Worm (Caenorhabditis elegans) whole organism, L1 larva: ENCODE data around the gene F54D5.2.

ENCODE experiments used
- C34B4.2 ChIP-seq: sonication (generic microtip); optimal IDR thresholded peaks from 2 replicates; lab custom pipeline; 2017; ENCODE audit warnings: mild to moderate bottlenecking, missing genetic modification characterization, missing compliant biosample characterization
- Y116A8C.19 ChIP-seq: sonication (generic microtip); optimal IDR thresholded peaks from 2 replicates; lab custom pipeline; 2016; ENCODE audit warnings: missing compliant biosample characterization, missing genetic modification characterization, borderline replicate concordance
- aly-2 ChIP-seq: fragments of 150-350 bp; optimal IDR thresholded peaks from 2 replicates; lab custom pipeline; 2014; ENCODE audit warnings: missing biosample characterization, missing genetic modification characterization
- ama-1 ChIP-seq: fragments of 150-350 bp; optimal IDR thresholded peaks from 2 replicates; lab custom pipeline; 2014
- blmp-1 ChIP-seq: fragments of 150-350 bp; optimal IDR thresholded peaks from 2 replicates; lab custom pipeline; 2014; ENCODE audit warnings: missing biosample characterization, missing genetic modification characterization
- ceh-82 ChIP-seq, 3 experiments: fragments of 150-350 bp in 1 of 3; sonication (generic microtip) in 2 of 3; optimal IDR thresholded peaks; 2 replicates each; lab custom pipeline; 2014 to 2017; ENCODE audit warnings: missing biosample characterization in 3 of 3, missing genetic modification characterization in 3 of 3
- ceh-88 ChIP-seq: fragments of 200-800 bp; sonication (Bioruptor generic); IDR thresholded peaks from 2 replicates; pipeline ENCODE4 v1.3.6; 2022; ENCODE audit warnings: missing genetic modification characterization, missing compliant biosample characterization
- ces-1 ChIP-seq: fragments of 150-350 bp; optimal IDR thresholded peaks from 2 replicates; lab custom pipeline; 2014; ENCODE audit warnings: missing biosample characterization, missing genetic modification reagents, missing genetic modification characterization
- dpl-1 ChIP-seq, 3 experiments: fragments of 150-350 bp in 2 of 3; sonication (generic microtip) in 1 of 3; optimal IDR thresholded peaks; 2 replicates each; lab custom pipeline; 2014 to 2017; ENCODE audit warnings: missing biosample characterization in 3 of 3, missing genetic modification characterization in 3 of 3, missing genetic modification reagents in 3 of 3
- dsc-1 ChIP-seq: sonication (generic microtip); optimal IDR thresholded peaks from 2 replicates; lab custom pipeline; 2016; ENCODE audit warnings: mild to moderate bottlenecking, missing genetic modification characterization, missing compliant biosample characterization
- efl-1 ChIP-seq, 4 experiments: fragments of 150-350 bp; optimal IDR thresholded peaks in 3 of 4; peaks in 1 of 4; 1 replicate in 1 of 4; 2 replicates in 3 of 4; lab custom pipeline; 2014; ENCODE audit warnings: missing biosample characterization in 2 of 4, missing genetic modification characterization in 2 of 4, missing genetic modification reagents in 2 of 4
- efl-3 ChIP-seq: fragments of 200-800 bp; sonication (Bioruptor generic); optimal IDR thresholded peaks from 2 replicates; lab custom pipeline; 2018; ENCODE audit warnings: mild to moderate bottlenecking, missing genetic modification characterization, missing compliant biosample characterization
- elt-2 ChIP-seq: sonication (generic microtip); optimal IDR thresholded peaks from 2 replicates; lab custom pipeline; 2016; ENCODE audit warnings: missing genetic modification characterization, mild to moderate bottlenecking, inconsistent platforms, missing compliant biosample characterization, missing genetic modification reagents
- elt-3 ChIP-seq, 6 experiments: fragments of 150-350 bp in 1 of 6; sonication (generic microtip); optimal IDR thresholded peaks; 2 replicates each; lab custom pipeline; 2017 to 2018; ENCODE audit warnings: missing biosample characterization in 6 of 6, missing genetic modification characterization in 6 of 6, inconsistent platforms in 1 of 6
- fkh-10 ChIP-seq: sonication (generic microtip); optimal IDR thresholded peaks from 2 replicates; lab custom pipeline; 2017; ENCODE audit warnings: missing biosample characterization, missing genetic modification reagents, missing genetic modification characterization
- fkh-4 ChIP-seq: sonication (generic microtip); optimal IDR thresholded peaks from 2 replicates; lab custom pipeline; 2016; ENCODE audit warnings: missing compliant biosample characterization, missing genetic modification characterization, borderline replicate concordance
- fos-1 ChIP-seq: fragments of 150-350 bp; optimal IDR thresholded peaks from 2 replicates; lab custom pipeline; 2014; ENCODE audit warnings: missing biosample characterization, missing genetic modification characterization
- grh-1 ChIP-seq: fragments of 200-800 bp; sonication (Bioruptor generic); IDR thresholded peaks from 2 replicates; pipeline ENCODE4 v1.3.6; 2022; ENCODE audit warnings: missing genetic modification reagents, missing genetic modification characterization, missing compliant biosample characterization
- isw-1 ChIP-seq: fragments of 200-800 bp; sonication (Bioruptor generic); IDR thresholded peaks from 2 replicates; pipeline ENCODE4 v1.3.6; 2022; ENCODE audit warnings: missing genetic modification characterization, missing compliant biosample characterization
- jun-1 ChIP-seq: fragments of 150-350 bp; optimal IDR thresholded peaks from 2 replicates; lab custom pipeline; 2014; ENCODE audit warnings: missing biosample characterization, missing genetic modification reagents, missing genetic modification characterization
- lin-14 ChIP-seq: fragments of 200-800 bp; sonication (Bioruptor generic); optimal IDR thresholded peaks from 2 replicates; lab custom pipeline; 2018; ENCODE audit warnings: mild to moderate bottlenecking, missing genetic modification characterization, moderate library complexity, missing compliant biosample characterization
- lsy-2 ChIP-seq, 2 experiments: fragments of 150-350 bp; optimal IDR thresholded peaks; 2 replicates each; lab custom pipeline; 2014; ENCODE audit warnings: missing biosample characterization in 2 of 2, missing genetic modification characterization in 2 of 2
- mab-9 ChIP-seq: fragments of 200-800 bp; sonication (Bioruptor generic); IDR thresholded peaks from 2 replicates; pipeline ENCODE4 v1.3.6; 2022; ENCODE audit warnings: missing genetic modification reagents, missing genetic modification characterization, missing compliant biosample characterization
- mdl-1 ChIP-seq, 2 experiments: fragments of 150-350 bp; optimal IDR thresholded peaks; 2 replicates each; lab custom pipeline; 2014 to 2017; ENCODE audit warnings: missing biosample characterization in 2 of 2, missing genetic modification characterization in 2 of 2, inconsistent platforms in 1 of 2
- mep-1 ChIP-seq: fragments of 150-350 bp; optimal IDR thresholded peaks from 2 replicates; lab custom pipeline; 2014; ENCODE audit warnings: missing biosample characterization, missing genetic modification characterization
- nhr-11 ChIP-seq: fragments of 150-350 bp; optimal IDR thresholded peaks from 2 replicates; lab custom pipeline; 2014; ENCODE audit warnings: missing biosample characterization, missing genetic modification characterization
- nhr-19 ChIP-seq: fragments of 200-800 bp; sonication (Bioruptor generic); conservative IDR thresholded peaks from 2 replicates; pipeline ENCODE4 v1.3.6; 2022; ENCODE audit warnings: missing genetic modification characterization, missing compliant biosample characterization
- nhr-237 ChIP-seq: fragments of 150-350 bp; optimal IDR thresholded peaks from 2 replicates; lab custom pipeline; 2014; ENCODE audit warnings: missing biosample characterization, missing genetic modification characterization
- nhr-47 ChIP-seq: sonication (generic microtip); optimal IDR thresholded peaks from 2 replicates; lab custom pipeline; 2016; ENCODE audit warnings: mild to moderate bottlenecking, missing genetic modification characterization, moderate library complexity, missing compliant biosample characterization
- nhr-77 ChIP-seq: fragments of 150-350 bp; optimal IDR thresholded peaks from 2 replicates; lab custom pipeline; 2014; ENCODE audit warnings: missing biosample characterization, missing genetic modification characterization
- pax-3 ChIP-seq: fragments of 200-800 bp; sonication (Bioruptor generic); optimal IDR thresholded peaks from 2 replicates; lab custom pipeline; 2018; ENCODE audit warnings: mild to moderate bottlenecking, missing genetic modification characterization, moderate library complexity, missing compliant biosample characterization
- rnt-1 ChIP-seq: sonication (generic microtip); optimal IDR thresholded peaks from 2 replicates; lab custom pipeline; 2016; ENCODE audit warnings: mild to moderate bottlenecking, missing genetic modification characterization, moderate library complexity, missing compliant biosample characterization
- skn-1 ChIP-seq: fragments of 150-350 bp; optimal IDR thresholded peaks from 2 replicates; lab custom pipeline; 2014; ENCODE audit warnings: missing biosample characterization, missing genetic modification characterization
- snpc-4 ChIP-seq: fragments of 150-350 bp; optimal IDR thresholded peaks from 2 replicates; lab custom pipeline; 2014; ENCODE audit warnings: missing biosample characterization, missing genetic modification characterization
- snu-23 ChIP-seq: sonication (generic microtip); optimal IDR thresholded peaks from 2 replicates; lab custom pipeline; 2016; ENCODE audit warnings: missing genetic modification characterization, missing compliant biosample characterization
- swsn-7 ChIP-seq: sonication (generic microtip); optimal IDR thresholded peaks from 2 replicates; lab custom pipeline; 2016; ENCODE audit warnings: missing genetic modification characterization, missing compliant biosample characterization
- tbx-2 ChIP-seq: sonication (generic microtip); optimal IDR thresholded peaks from 2 replicates; lab custom pipeline; 2016; ENCODE audit warnings: missing genetic modification characterization, missing compliant biosample characterization
- unc-130 ChIP-seq: fragments of 150-350 bp; optimal IDR thresholded peaks from 2 replicates; lab custom pipeline; 2017; ENCODE audit warnings: missing biosample characterization, missing genetic modification characterization, inconsistent platforms
- unc-30 ChIP-seq: sonication (generic microtip); optimal IDR thresholded peaks from 2 replicates; lab custom pipeline; 2017; ENCODE audit warnings: missing biosample characterization, missing genetic modification characterization
- unc-86 ChIP-seq: sonication (generic microtip); optimal IDR thresholded peaks from 2 replicates; lab custom pipeline; 2016; ENCODE audit warnings: missing genetic modification characterization, missing compliant biosample characterization
- unc-98 ChIP-seq: fragments of 200-800 bp; sonication (Bioruptor generic); IDR thresholded peaks from 2 replicates; pipeline ENCODE4 v1.3.6; 2022; ENCODE audit warnings: missing genetic modification characterization, missing compliant biosample characterization
- xbp-1 ChIP-seq: sonication (generic microtip); optimal IDR thresholded peaks from 2 replicates; lab custom pipeline; 2016; ENCODE audit warnings: missing genetic modification characterization, missing compliant biosample characterization
- zip-4 ChIP-seq: fragments of 200-800 bp; sonication (Bioruptor generic); optimal IDR thresholded peaks from 2 replicates; lab custom pipeline; 2018; ENCODE audit warnings: mild to moderate bottlenecking, missing genetic modification characterization, moderate library complexity, missing compliant biosample characterization
- ztf-11 ChIP-seq, 2 experiments: sonication (generic microtip); optimal IDR thresholded peaks; 2 replicates each; lab custom pipeline; 2016 to 2017; ENCODE audit warnings: missing genetic modification characterization in 2 of 2, missing biosample characterization in 1 of 2, missing compliant biosample characterization in 1 of 2

The F54D5.2 gene

DNA sequence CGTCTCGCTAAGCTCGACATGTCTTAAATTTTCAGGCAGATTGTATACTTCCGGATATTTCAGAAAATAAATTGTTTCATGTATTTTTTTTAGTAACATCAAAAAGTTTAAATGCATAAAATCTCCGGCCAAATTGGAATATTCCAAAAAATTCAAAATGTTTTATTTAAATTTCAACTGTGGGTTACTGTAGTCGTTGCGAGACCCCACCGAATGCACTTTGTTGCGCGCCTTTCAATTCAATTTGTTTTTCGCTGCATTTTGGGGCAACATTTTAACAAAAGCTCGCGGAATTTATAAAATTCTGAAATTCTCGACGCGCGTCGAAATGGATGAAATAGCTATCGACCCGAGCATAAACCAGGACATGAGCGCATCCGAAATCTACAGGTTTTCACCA is at the start of gene F54D5.2:
F54D5.2 (plus strand) TSS at position 237 of the 400 bp plus-strand sequence.
- no peak for TF ChIP-seq xbp-1 (tag; lab: Kevin White, UChicago)
- no peak for TF ChIP-seq ztf-11 (tag; optimal IDR thresholded peaks at IDR 0.05; lab: Kevin White, UChicago)
- no peak for TF ChIP-seq elt-2
- no peak for TF ChIP-seq unc-30 (tag; lab: Kevin White, UChicago)
- no peak for TF ChIP-seq aly-2 (tag; lab: Kevin White, UChicago)
- TF ChIP-seq mab-9 (GFP tag; lab: Robert Waterston, UW): no peak
- no peak for TF ChIP-seq ces-1 (GFP tag; lab: Kevin White, UChicago)
- no peak for TF ChIP-seq efl-1 (optimal IDR thresholded peaks at IDR 0.05; lab: Kevin White, UChicago)
- no peak for TF ChIP-seq efl-1 (GFP tag; optimal IDR thresholded peaks at IDR 0.05 in 1 of 2; lab: Kevin White, UChicago)
- TF ChIP-seq snu-23 (GFP tag; lab: Kevin White, UChicago): no peak
- TF ChIP-seq fos-1 (tag; lab: Kevin White, UChicago): no peak
- TF ChIP-seq zip-4: no peak
- no peak for TF ChIP-seq mep-1 (tag; lab: Kevin White, UChicago)

DNA sequence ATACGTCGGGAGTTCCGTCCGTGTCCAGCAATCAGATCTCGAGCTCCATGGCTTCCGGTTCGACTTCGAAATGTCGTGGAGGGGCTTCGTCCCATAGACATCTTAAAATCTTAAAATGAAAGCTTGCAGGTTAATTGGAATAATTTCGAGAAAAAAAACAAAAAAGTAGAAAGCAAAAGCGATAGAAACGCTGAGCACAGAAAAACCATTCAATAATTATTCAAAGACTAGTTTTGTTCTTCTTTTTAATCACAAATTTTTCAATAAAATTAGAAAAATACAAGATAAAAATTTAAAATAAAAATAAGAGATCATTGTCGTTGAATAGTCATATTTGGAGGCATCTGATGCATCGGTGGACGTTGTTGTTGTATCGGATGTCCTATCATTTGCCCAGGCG is 46.0 kb upstream of the F54D5.2 start, which contains the start of gene age-1:
age-1 (minus strand) TSS at position 101 of the 400 bp plus-strand sequence.
- no peak for TF ChIP-seq fkh-10
- no peak for TF ChIP-seq C34B4.2 (tag; lab: Kevin White, UChicago)
- no peak for TF ChIP-seq Y116A8C.19 (tag; lab: Kevin White, UChicago)
- TF ChIP-seq snpc-4 (tag; lab: Kevin White, UChicago): no peak
- no peak for TF ChIP-seq nhr-77 (tag; lab: Kevin White, UChicago)
- TF ChIP-seq dpl-1 (GFP tag; optimal IDR thresholded peaks at IDR 0.05; lab: Kevin White, UChicago): no peak
- TF ChIP-seq unc-30 (tag; lab: Kevin White, UChicago): no peak
- no peak for TF ChIP-seq elt-2

DNA sequence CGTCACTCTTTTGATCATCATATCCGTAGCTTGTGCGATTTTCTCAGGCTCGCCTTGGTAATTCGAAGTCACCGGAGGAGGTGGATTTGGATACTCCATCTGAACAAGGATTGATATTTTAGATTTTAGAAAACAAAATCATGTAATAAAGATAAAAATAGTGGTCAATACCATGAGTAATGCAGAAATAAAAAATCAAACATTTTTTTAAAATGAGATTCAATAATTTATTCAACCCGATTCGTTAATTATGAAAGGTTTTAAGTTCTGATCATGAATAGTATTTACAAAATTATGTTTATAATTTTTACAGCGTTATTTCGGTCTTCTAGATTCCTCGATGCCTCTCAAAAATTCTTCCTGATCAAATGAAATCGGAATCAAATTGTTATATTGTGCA is 39.3 kb upstream of the F54D5.2 start, which contains the start of gene mdt-8:
mdt-8 (minus strand) TSS at position 101 of the 400 bp plus-strand sequence.
- TF ChIP-seq ceh-82 (tag; optimal IDR thresholded peaks at IDR 0.05; lab: Kevin White, UChicago) (no peak), ama-1 (lab: Kevin White, UChicago) (no peak), swsn-7 (tag; lab: Kevin White, UChicago) (no peak)

DNA sequence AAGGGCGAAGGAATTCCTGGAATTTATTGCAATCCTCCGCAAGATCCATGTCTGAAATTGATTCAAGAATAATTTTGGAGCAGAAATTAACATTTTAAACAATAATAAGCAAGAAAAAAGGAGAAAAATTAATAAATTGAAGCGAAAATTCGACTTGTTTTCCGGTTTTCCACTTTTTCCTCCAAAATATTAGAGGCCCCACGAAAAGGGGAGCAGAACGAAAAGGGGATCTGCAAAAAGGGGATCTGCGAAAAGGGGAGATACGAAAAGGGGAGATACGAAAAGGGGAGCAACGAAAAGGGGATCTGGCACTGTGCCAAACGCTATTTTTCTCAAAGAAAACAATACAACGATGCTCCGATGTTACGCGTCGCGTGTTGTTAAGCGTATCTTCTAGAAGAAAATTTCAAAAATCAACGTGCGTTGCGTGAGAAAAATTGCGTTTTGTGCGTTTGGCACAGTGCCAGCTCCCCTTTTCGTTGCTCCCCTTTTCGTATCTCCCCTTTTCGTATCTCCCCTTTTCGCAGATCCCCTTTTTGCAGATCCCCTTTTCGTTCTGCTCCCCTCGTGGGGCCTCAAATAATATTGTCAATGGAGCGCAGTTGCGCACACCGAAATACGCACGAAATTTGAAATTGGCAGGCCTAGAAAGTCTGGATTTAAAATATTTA is 38.4 kb upstream of the F54D5.2 start, which contains the start of gene Y62F5A.12:
Y62F5A.12 (minus strand) TSS at position 51 of the 671 bp plus-strand sequence.
- TF ChIP-seq pax-3 (peak; percentile 89), unc-86 (tag; lab: Kevin White, UChicago) (peak; percentile 84), jun-1 (tag; lab: Kevin White, UChicago) (peak; percentile 66), elt-3 (tag; optimal IDR thresholded peaks at IDR 0.05; lab: Kevin White, UChicago) (peak in 2 of 6 experiments; percentile 11 to 13), lin-14 (peak; percentile 84), fos-1 (tag; lab: Kevin White, UChicago) (peak; percentile 31), unc-130 (peak; percentile 61), grh-1 (GFP tag; lab: Robert Waterston, UW) (peak; percentile 58), isw-1 (GFP tag; lab: Robert Waterston, UW) (peak; percentile 89), Y116A8C.19 (tag; lab: Kevin White, UChicago) (peak; percentile 53), efl-3 (GFP tag; lab: Kevin White, UChicago) (peak; percentile 10), dsc-1 (tag; lab: Kevin White, UChicago) (peak; percentile 83), fkh-4 (tag; lab: Kevin White, UChicago) (peak; percentile 54), ceh-88 (GFP tag; lab: Robert Waterston, UW) (peak; percentile 90), rnt-1 (tag; lab: Kevin White, UChicago) (peak; percentile 99), skn-1 (tag; lab: Kevin White, UChicago) (peak; percentile 42), mep-1 (tag; lab: Kevin White, UChicago) (peak; percentile 63), tbx-2 (tag; lab: Kevin White, UChicago) (peak; percentile 82), swsn-7 (tag; lab: Kevin White, UChicago) (peak; percentile 80), blmp-1 (tag; lab: Kevin White, UChicago) (peak; percentile 22), mdl-1 (tag; optimal IDR thresholded peaks at IDR 0.05; lab: Kevin White, UChicago) (peak in 1 of 2 experiments; percentile 71), unc-98 (GFP tag; lab: Robert Waterston, UW) (peak; percentile 94), nhr-237 (tag; lab: Kevin White, UChicago) (peak; percentile 34), nhr-11 (tag; lab: Kevin White, UChicago) (peak; percentile 11), nhr-47 (peak; percentile 92), efl-1 (optimal IDR thresholded peaks at IDR 0.05; lab: Kevin White, UChicago) (peak; percentile 82 to 90), efl-1 (GFP tag; optimal IDR thresholded peaks at IDR 0.05 in 1 of 2; lab: Kevin White, UChicago) (peak; percentile 87 to 99), nhr-19 (peak; percentile 94), lsy-2 (tag; optimal IDR thresholded peaks at IDR 0.05; lab: Kevin White, UChicago) (peak; percentile 72 to 73)
